Worm (Caenorhabditis elegans) whole organism, L1 larva: ENCODE results near the gene T20F7.3.

Source experiments
- ceh-88 ChIP-seq: fragments of 200-800 bp; sonication (Bioruptor generic); IDR thresholded peaks from 2 replicates; pipeline ENCODE4 v1.3.6; 2022; ENCODE audit warnings: missing genetic modification characterization, missing compliant biosample characterization
- ces-1 ChIP-seq: fragments of 150-350 bp; optimal IDR thresholded peaks from 2 replicates; lab custom pipeline; 2014; ENCODE audit warnings: missing biosample characterization, missing genetic modification reagents, missing genetic modification characterization
- elt-3 ChIP-seq, 6 experiments: fragments of 150-350 bp in 1 of 6; sonication (generic microtip); optimal IDR thresholded peaks; 2 replicates each; lab custom pipeline; 2017 to 2018; ENCODE audit warnings: missing biosample characterization in 6 of 6, missing genetic modification characterization in 6 of 6, inconsistent platforms in 1 of 6
- lin-15B ChIP-seq: fragments of 150-350 bp; sonication (generic microtip); optimal IDR thresholded peaks from 3 replicates; lab custom pipeline; 2014; ENCODE audit warnings: missing biosample characterization, missing genetic modification characterization
- mef-2 ChIP-seq: fragments of 150-350 bp; optimal IDR thresholded peaks from 2 replicates; lab custom pipeline; 2014; ENCODE audit warnings: missing biosample characterization, missing genetic modification characterization
- nhr-11 ChIP-seq: fragments of 150-350 bp; optimal IDR thresholded peaks from 2 replicates; lab custom pipeline; 2014; ENCODE audit warnings: missing biosample characterization, missing genetic modification characterization
- nhr-237 ChIP-seq: fragments of 150-350 bp; optimal IDR thresholded peaks from 2 replicates; lab custom pipeline; 2014; ENCODE audit warnings: missing biosample characterization, missing genetic modification characterization
- nhr-47 ChIP-seq: sonication (generic microtip); optimal IDR thresholded peaks from 2 replicates; lab custom pipeline; 2016; ENCODE audit warnings: mild to moderate bottlenecking, missing genetic modification characterization, moderate library complexity, missing compliant biosample characterization
- nhr-76 ChIP-seq: sonication (generic microtip); optimal IDR thresholded peaks from 2 replicates; lab custom pipeline; 2017; ENCODE audit warnings: missing biosample characterization, missing genetic modification characterization
- nhr-77 ChIP-seq: fragments of 150-350 bp; optimal IDR thresholded peaks from 2 replicates; lab custom pipeline; 2014; ENCODE audit warnings: missing biosample characterization, missing genetic modification characterization
- snpc-4 ChIP-seq: fragments of 150-350 bp; optimal IDR thresholded peaks from 2 replicates; lab custom pipeline; 2014; ENCODE audit warnings: missing biosample characterization, missing genetic modification characterization
- tlp-1 ChIP-seq: fragments of 150-350 bp; optimal IDR thresholded peaks from 2 replicates; lab custom pipeline; 2014; ENCODE audit warnings: missing biosample characterization, missing genetic modification characterization
- unc-86 ChIP-seq: sonication (generic microtip); optimal IDR thresholded peaks from 2 replicates; lab custom pipeline; 2016; ENCODE audit warnings: missing genetic modification characterization, missing compliant biosample characterization

DNA sequence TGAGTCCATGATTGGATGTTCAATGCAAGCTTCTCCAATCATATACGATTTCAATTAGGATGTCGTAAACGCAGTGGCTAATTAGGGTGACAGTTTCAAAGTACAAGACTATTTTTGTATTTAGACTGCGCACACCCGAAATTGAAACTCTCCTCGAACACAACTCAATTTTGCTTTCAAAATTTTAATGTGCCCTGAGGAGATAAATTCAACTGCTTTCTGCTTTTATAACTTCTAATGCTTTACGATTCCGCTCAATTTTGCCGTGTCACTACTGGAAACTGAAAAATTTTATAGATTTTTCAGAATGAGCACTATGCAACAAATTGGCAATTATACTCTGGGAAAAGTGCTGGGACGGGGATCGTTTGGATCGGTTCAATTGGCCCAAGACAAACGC, 34.4 kb downstream of the T20F7.3 start, which contains the start of gene F39F10.2:
- no peak for TF ChIP-seq nhr-77 (tag; lab: Kevin White, UChicago)
- no peak for TF ChIP-seq lin-15B (tag; lab: Kevin White, UChicago)
- no peak for TF ChIP-seq ces-1
- no peak for TF ChIP-seq nhr-11 (tag; lab: Kevin White, UChicago)
- TF ChIP-seq tlp-1 (tag; lab: Kevin White, UChicago) = no peak
- no peak for TF ChIP-seq elt-3 (tag; optimal IDR thresholded peaks at IDR 0.05; lab: Kevin White, UChicago)
- no peak for TF ChIP-seq unc-86 (tag; lab: Kevin White, UChicago)
- no peak for TF ChIP-seq mef-2 (tag; lab: Kevin White, UChicago)
- TF ChIP-seq nhr-76 (tag; lab: Kevin White, UChicago) = no peak
- no peak for TF ChIP-seq ceh-88
- TF ChIP-seq snpc-4 (tag; lab: Kevin White, UChicago) = no peak
- TF ChIP-seq nhr-237 (tag; lab: Kevin White, UChicago) = no peak
- TF ChIP-seq nhr-47 (tag; lab: Kevin White, UChicago) = no peak
